Worm (Caenorhabditis elegans) whole organism, mixed stage, embryonic: ENCODE data around the gene F28B4.1.

Experiments
- blmp-1 ChIP-seq: fragments of 150-350 bp; optimal IDR thresholded peaks from 2 replicates; lab custom pipeline; 2014; ENCODE audit warnings: missing biosample characterization, missing genetic modification characterization
- ceh-39 ChIP-seq: fragments of 150-350 bp; optimal IDR thresholded peaks from 2 replicates; lab custom pipeline; 2014; ENCODE audit warnings: missing biosample characterization, missing genetic modification characterization
- ceh-43 ChIP-seq: fragments of 200-800 bp; sonication (Bioruptor generic); optimal IDR thresholded peaks from 2 replicates; lab custom pipeline; 2018; ENCODE audit warnings: mild to moderate bottlenecking, missing genetic modification characterization, moderate library complexity, missing compliant biosample characterization
- ceh-83 ChIP-seq: fragments of 200-800 bp; sonication (Bioruptor generic); optimal IDR thresholded peaks from 2 replicates; lab custom pipeline; 2018; ENCODE audit warnings: mild to moderate bottlenecking, missing genetic modification characterization, missing compliant biosample characterization
- ces-1 ChIP-seq: fragments of 150-350 bp; optimal IDR thresholded peaks from 2 replicates; lab custom pipeline; 2014; ENCODE audit warnings: missing biosample characterization, missing genetic modification reagents, missing genetic modification characterization
- cnd-1 ChIP-seq: fragments of 200-800 bp; sonication (Bioruptor generic); optimal IDR thresholded peaks from 2 replicates; lab custom pipeline; 2018; ENCODE audit warnings: mild to moderate bottlenecking, missing genetic modification characterization, missing compliant biosample characterization
- drap-1 ChIP-seq: fragments of 200-800 bp; sonication (Bioruptor generic); optimal IDR thresholded peaks from 3 replicates; lab custom pipeline; 2018; ENCODE audit warnings: mild to moderate bottlenecking, missing genetic modification characterization, missing compliant biosample characterization
- elt-1 ChIP-seq: sonication (generic microtip); optimal IDR thresholded peaks from 2 replicates; lab custom pipeline; 2017; ENCODE audit warnings: missing genetic modification characterization, mild to moderate bottlenecking, missing compliant biosample characterization, antibody characterized with exemption, moderate library complexity, borderline replicate concordance; ENCODE audit not compliant: insufficient read depth
- elt-3 ChIP-seq: fragments of 150-350 bp; optimal IDR thresholded peaks from 2 replicates; lab custom pipeline; 2014; ENCODE audit warnings: missing biosample characterization, missing genetic modification characterization
- flh-1 ChIP-seq: fragments of 200-800 bp; sonication (Bioruptor generic); optimal IDR thresholded peaks from 2 replicates; lab custom pipeline; 2018; ENCODE audit warnings: mild to moderate bottlenecking, missing genetic modification characterization, moderate library complexity, missing compliant biosample characterization
- ham-2 ChIP-seq: fragments of 200-800 bp; sonication (Bioruptor generic); optimal IDR thresholded peaks from 2 replicates; lab custom pipeline; 2018; ENCODE audit warnings: mild to moderate bottlenecking, missing genetic modification characterization, missing compliant biosample characterization
- hlh-1 ChIP-seq: fragments of 150-350 bp; optimal IDR thresholded peaks from 2 replicates; lab custom pipeline; 2014; ENCODE audit warnings: missing biosample characterization, missing genetic modification reagents, missing genetic modification characterization
- lin-13 ChIP-seq: fragments of 150-350 bp; optimal IDR thresholded peaks from 2 replicates; lab custom pipeline; 2014; ENCODE audit warnings: missing biosample characterization, missing genetic modification characterization
- lin-32 ChIP-seq: fragments of 200-800 bp; sonication (Bioruptor generic); optimal IDR thresholded peaks from 2 replicates; lab custom pipeline; 2018; ENCODE audit warnings: mild to moderate bottlenecking, missing genetic modification characterization, missing compliant biosample characterization
- lsy-2 ChIP-seq: fragments of 150-350 bp; optimal IDR thresholded peaks from 2 replicates; lab custom pipeline; 2014; ENCODE audit warnings: missing biosample characterization, missing genetic modification characterization
- mab-5 ChIP-seq: fragments of 150-350 bp; optimal IDR thresholded peaks from 2 replicates; lab custom pipeline; 2014; ENCODE audit warnings: missing biosample characterization, missing genetic modification characterization
- mls-2 ChIP-seq: sonication (generic microtip); optimal IDR thresholded peaks from 2 replicates; lab custom pipeline; 2016; ENCODE audit warnings: mild to moderate bottlenecking, missing genetic modification characterization, moderate library complexity, missing compliant biosample characterization
- nhr-12 ChIP-seq: fragments of 150-350 bp; optimal IDR thresholded peaks from 2 replicates; lab custom pipeline; 2014; ENCODE audit warnings: missing biosample characterization, missing genetic modification characterization
- nhr-2 ChIP-seq: fragments of 150-350 bp; optimal IDR thresholded peaks from 2 replicates; lab custom pipeline; 2014; ENCODE audit warnings: missing biosample characterization, missing genetic modification characterization
- nhr-237 ChIP-seq: fragments of 150-350 bp; optimal IDR thresholded peaks from 2 replicates; lab custom pipeline; 2014; ENCODE audit warnings: missing biosample characterization, missing genetic modification characterization
- nhr-28 ChIP-seq: fragments of 150-350 bp; optimal IDR thresholded peaks from 2 replicates; lab custom pipeline; 2014; ENCODE audit warnings: missing biosample characterization, missing genetic modification characterization
- nhr-76 ChIP-seq: sonication (generic microtip); optimal IDR thresholded peaks from 2 replicates; lab custom pipeline; 2017; ENCODE audit warnings: missing biosample characterization, missing genetic modification characterization
- pha-4 ChIP-seq: fragments of 150-350 bp; optimal IDR thresholded peaks from 2 replicates; lab custom pipeline; 2018; ENCODE audit warnings: missing biosample characterization, missing genetic modification reagents, missing genetic modification characterization
- sem-2 ChIP-seq: fragments of 200-800 bp; sonication (Bioruptor generic); optimal IDR thresholded peaks from 2 replicates; lab custom pipeline; 2018; ENCODE audit warnings: mild to moderate bottlenecking, missing genetic modification characterization, missing compliant biosample characterization
- snpc-4 ChIP-seq: fragments of 150-350 bp; optimal IDR thresholded peaks from 2 replicates; lab custom pipeline; 2014; ENCODE audit warnings: missing biosample characterization, missing genetic modification characterization
- sptf-1 ChIP-seq: sonication (generic microtip); optimal IDR thresholded peaks from 2 replicates; lab custom pipeline; 2017; ENCODE audit warnings: mild to moderate bottlenecking, missing genetic modification characterization, moderate library complexity, missing compliant biosample characterization
- tbx-8 ChIP-seq: fragments of 200-800 bp; sonication (Bioruptor generic); optimal IDR thresholded peaks from 2 replicates; lab custom pipeline; 2018; ENCODE audit warnings: mild to moderate bottlenecking, missing genetic modification characterization, moderate library complexity, missing compliant biosample characterization
- unc-120 ChIP-seq: sonication (generic microtip); optimal IDR thresholded peaks from 2 replicates; lab custom pipeline; 2017; ENCODE audit warnings: missing genetic modification characterization, missing compliant biosample characterization; ENCODE audit not compliant: poor library complexity, severe bottlenecking
- unc-39 ChIP-seq: fragments of 150-350 bp; optimal IDR thresholded peaks from 2 replicates; lab custom pipeline; 2014; ENCODE audit warnings: missing biosample characterization, missing genetic modification characterization
- unc-62 ChIP-seq: fragments of 150-350 bp; optimal IDR thresholded peaks from 2 replicates; lab custom pipeline; 2014; ENCODE audit warnings: missing biosample characterization, missing genetic modification reagents, missing genetic modification characterization
- zip-8 ChIP-seq: fragments of 150-350 bp; optimal IDR thresholded peaks from 2 replicates; lab custom pipeline; 2014; ENCODE audit warnings: missing biosample characterization, missing genetic modification characterization

F28B4.1 gene

ce11 chrX:3165569-3165968, 39.3 kb upstream of the F28B4.1 start, which contains the start of gene pfut-1:
Gene pfut-1, plus strand, starts transcription at chrX:3165826.
- TF ChIP-seq unc-39 (tag; lab: Kevin White, UChicago): no peak
- no peak for TF ChIP-seq nhr-28
- no peak for TF ChIP-seq ces-1 (GFP tag; lab: Kevin White, UChicago)
- no peak for TF ChIP-seq snpc-4 (tag; lab: Kevin White, UChicago)
- TF ChIP-seq ceh-43: no peak
- no peak for TF ChIP-seq nhr-2
- TF ChIP-seq zip-8 (tag; lab: Kevin White, UChicago): no peak
- no peak for TF ChIP-seq hlh-1 (tag; lab: Kevin White, UChicago)
- TF ChIP-seq, all 35 proteins: peak for 0

DNA sequence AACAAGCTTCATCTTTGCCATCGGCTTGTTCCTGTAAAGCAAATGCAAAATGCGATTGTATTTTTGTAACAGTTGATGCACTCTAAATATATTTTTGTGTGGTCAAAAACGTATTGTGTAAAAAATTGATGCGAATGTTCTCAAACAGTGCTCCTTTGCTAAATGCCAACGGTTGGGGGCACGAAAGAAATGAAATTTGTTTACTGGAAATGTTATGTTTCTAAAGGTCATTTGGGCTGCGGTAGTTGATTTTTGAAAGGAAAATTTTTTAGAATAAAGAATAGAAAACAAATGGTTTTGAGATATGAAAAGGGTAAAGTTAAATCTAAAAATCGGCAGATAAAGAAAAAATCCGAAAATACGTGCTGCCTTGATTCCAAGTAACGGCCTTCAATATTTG, 34.4 kb upstream of the F28B4.1 start, which contains the start of gene C15C7.6:
TSS of gene C15C7.6 (minus strand) at position 101 of the 400 bp plus-strand sequence.
- TF ChIP-seq nhr-12 (tag; lab: Kevin White, UChicago): no peak
- no peak for TF ChIP-seq unc-62 (GFP tag; lab: Kevin White, UChicago)
- TF ChIP-seq lsy-2 (tag; lab: Kevin White, UChicago): no peak
- TF ChIP-seq elt-3: no peak
- TF ChIP-seq sptf-1 (tag; lab: Kevin White, UChicago): no peak
- no peak for TF ChIP-seq ceh-83 (GFP tag; lab: Kevin White, UChicago)
- no peak for TF ChIP-seq blmp-1
- TF ChIP-seq nhr-28: no peak
- TF ChIP-seq cnd-1 (tag; lab: Kevin White, UChicago): no peak
- no peak for TF ChIP-seq unc-120 (tag; lab: Kevin White, UChicago)
- no peak for TF ChIP-seq drap-1 (GFP tag; lab: Kevin White, UChicago)
- TF ChIP-seq tbx-8 (GFP tag; lab: Kevin White, UChicago): no peak
- TF ChIP-seq mls-2 (tag; lab: Kevin White, UChicago): no peak
- TF ChIP-seq flh-1 (GFP tag; lab: Kevin White, UChicago): no peak
- no peak for TF ChIP-seq ceh-39
- TF ChIP-seq, all 35 proteins: peak for 0

ce11 chrX:3176728-3177127, 28.1 kb upstream of the F28B4.1 start:
- TF ChIP-seq flh-1 (GFP tag; lab: Kevin White, UChicago) (no peak), nhr-2 (no peak), nhr-237 (tag; lab: Kevin White, UChicago) (no peak), elt-1 (tag; lab: Kevin White, UChicago) (no peak), unc-39 (tag; lab: Kevin White, UChicago) (no peak), zip-8 (tag; lab: Kevin White, UChicago) (no peak), lin-13 (tag; lab: Kevin White, UChicago) (no peak), elt-3 (no peak), drap-1 (GFP tag; lab: Kevin White, UChicago) (no peak), cnd-1 (tag; lab: Kevin White, UChicago) (no peak), nhr-76 (tag; lab: Kevin White, UChicago) (no peak), lin-32 (GFP tag; lab: Kevin White, UChicago) (no peak), sptf-1 (tag; lab: Kevin White, UChicago) (no peak), pha-4 (no peak), unc-120 (tag; lab: Kevin White, UChicago) (no peak), mab-5 (tag; lab: Kevin White, UChicago) (no peak), tbx-8 (GFP tag; lab: Kevin White, UChicago) (no peak), hlh-1 (tag; lab: Kevin White, UChicago) (no peak)

ce11 chrX:3178501-3178900, 26.4 kb upstream of the F28B4.1 start, which contains the start of gene klp-4:
Gene klp-4, minus strand, starts transcription at chrX:3178701.
- TF ChIP-seq sptf-1 (tag; lab: Kevin White, UChicago): no peak
- TF ChIP-seq snpc-4 (tag; lab: Kevin White, UChicago): no peak
- no peak for TF ChIP-seq ceh-43
- TF ChIP-seq sem-2: no peak
- no peak for TF ChIP-seq ham-2 (GFP tag; lab: Kevin White, UChicago)
- no peak for TF ChIP-seq lin-32 (GFP tag; lab: Kevin White, UChicago)
- no peak for TF ChIP-seq unc-120 (tag; lab: Kevin White, UChicago)
- no peak for TF ChIP-seq unc-62 (GFP tag; lab: Kevin White, UChicago)
- no peak for TF ChIP-seq elt-3

- TF ChIP-seq ces-1 (GFP tag; lab: Kevin White, UChicago) (peak; percentile 87), nhr-76 (tag; lab: Kevin White, UChicago) (no peak)
- TF ChIP-seq, all 35 proteins: peak for 1
These were observed 23.5 kb upstream of the F28B4.1 start for ce11 chrX:3181376-3181775.
